Fruit fly (Drosophila melanogaster): ENCODE results near the gene CG45122.

Gene CG45122

DNA sequence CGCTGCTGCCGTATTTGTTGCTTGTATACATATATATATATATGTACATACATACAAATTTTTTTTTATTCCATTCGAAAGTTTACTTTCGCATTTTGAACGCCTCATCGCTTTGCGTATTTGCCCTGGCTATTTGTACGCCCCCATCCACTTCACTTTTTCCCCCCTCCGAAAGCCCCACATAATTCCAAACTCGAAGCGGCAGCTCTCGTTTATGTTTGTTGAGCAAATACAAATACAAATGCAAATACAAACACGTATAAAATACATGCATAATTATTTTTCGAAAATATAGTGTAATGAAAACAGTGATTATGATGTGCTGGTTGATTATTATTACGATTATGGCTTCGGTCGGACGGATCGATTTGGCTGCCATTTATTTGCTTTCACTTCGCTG is 24.1 kb downstream of the CG45122 start (continued):
- TF ChIP-seq unpg (GFP tag; optimal IDR thresholded peaks at IDR 0.05) (peak; percentile 93), trh (GFP tag; optimal IDR thresholded peaks at IDR 0.05) (peak; percentile 90), CG13894 (tag; optimal IDR thresholded peaks at IDR 0.05) (no peak), CG5245 (GFP tag; optimal IDR thresholded peaks at IDR 0.05) (peak; percentile 83), ap (GFP tag; IDR thresholded peaks at IDR 0.05) (no peak), CG17385 (GFP tag; optimal IDR thresholded peaks at IDR 0.05) (peak; percentile 67), CG15269 (tag; optimal IDR thresholded peaks at IDR 0.05) (no peak), sna (GFP tag; IDR thresholded peaks at IDR 0.05; ENCODE audit: partially characterized antibody) (no peak), gsb-n (tag; optimal IDR thresholded peaks at IDR 0.05) (peak; percentile 97), CG42726 (GFP tag; IDR thresholded peaks at IDR 0.05; ENCODE audit: partially characterized antibody) (no peak), wdn (GFP tag; IDR thresholded peaks at IDR 0.05) (no peak), Aef1 (GFP tag; IDR thresholded peaks at IDR 0.05) (peak; percentile 17; the same call in 1 of the 3 replicates), CG11456 (GFP tag; IDR thresholded peaks at IDR 0.05) (no peak; the same call in 2 of the 3 replicates), CG18476 (GFP tag; optimal IDR thresholded peaks at IDR 0.05) (peak; percentile 76), dati (GFP tag; IDR thresholded peaks at IDR 0.05) (no peak), CG9437 (GFP tag; optimal IDR thresholded peaks at IDR 0.05) (peak; percentile 27), exex (tag; optimal IDR thresholded peaks at IDR 0.05) (peak; percentile 80), ssp (GFP tag; IDR thresholded peaks at IDR 0.05) (peak; percentile 35; the same call in 1 of the 2 replicates), gem (tag; optimal IDR thresholded peaks at IDR 0.05) (peak; percentile 93), dpn (GFP tag; optimal IDR thresholded peaks at IDR 0.05) (peak; percentile 62 to 65), Tbp (GFP tag; optimal IDR thresholded peaks at IDR 0.05) (no peak), CG2712 (tag; optimal IDR thresholded peaks at IDR 0.05) (peak; percentile 88), lmd (GFP tag; IDR thresholded peaks at IDR 0.05) (peak; percentile 44), B-H2 (GFP tag; optimal IDR thresholded peaks at IDR 0.05) (no peak), Sry-β (GFP tag; optimal IDR thresholded peaks at IDR 0.05) (peak; percentile 80), CG43689 (GFP tag; IDR thresholded peaks at IDR 0.05) (no peak), Optix (GFP tag; IDR thresholded peaks at IDR 0.05) (peak; percentile 42; the same call in 1 of the 3 replicates), Pdp1 (GFP tag; optimal IDR thresholded peaks at IDR 0.05) (peak; percentile 52 to 71), Ets65A (GFP tag) (no peak), psq (GFP tag; optimal IDR thresholded peaks at IDR 0.05) (peak; percentile 66), Ets97D (GFP tag; optimal IDR thresholded peaks at IDR 0.05) (peak; percentile 27), zen2 (GFP tag; IDR thresholded peaks at IDR 0.05; ENCODE audit: partially characterized antibody) (no peak), CG12236 (GFP tag; optimal IDR thresholded peaks at IDR 0.05) (peak; percentile 87), CG10321 (GFP tag; IDR thresholded peaks at IDR 0.05) (0 out of 2 replicates have a peak, but pooled peaks have one; percentile 28), shn (GFP tag; optimal IDR thresholded peaks at IDR 0.05) (peak; percentile 14), CG16813 (GFP tag; IDR thresholded peaks at IDR 0.05; ENCODE audit: partially characterized antibody) (no peak), ems (GFP tag; optimal IDR thresholded peaks at IDR 0.05) (peak; percentile 67), CG12104 (GFP tag; optimal IDR thresholded peaks at IDR 0.05) (peak; percentile 97), CG10543 (GFP tag; optimal IDR thresholded peaks at IDR 0.05) (peak; percentile 65), tin (GFP tag; optimal IDR thresholded peaks at IDR 0.05) (peak; percentile 51), pnt (GFP tag; optimal IDR thresholded peaks at IDR 0.05) (peak; percentile 71), Opbp (GFP tag; IDR thresholded peaks at IDR 0.05; ENCODE audit: partially characterized antibody) (no peak), CG14050 (GFP tag; IDR thresholded peaks at IDR 0.05) (peak; percentile 37; the same call in 1 of the 3 replicates), Bteb2 (GFP tag; optimal IDR thresholded peaks at IDR 0.05) (peak; percentile 45), CG31441 (GFP tag; IDR thresholded peaks at IDR 0.05) (peak; percentile 92), Hr51 (GFP tag; optimal IDR thresholded peaks at IDR 0.05) (peak; percentile 37 to 81), MTF-1 (GFP tag; optimal IDR thresholded peaks at IDR 0.05; ENCODE audit: borderline replicate concordance) (peak; percentile 92), sens (GFP tag) (peak; percentile 98), CG16779 (GFP tag; IDR thresholded peaks at IDR 0.05) (no peak), CG14667 (GFP tag; IDR thresholded peaks at IDR 0.05) (no peak), Six4 (GFP tag; optimal IDR thresholded peaks at IDR 0.05) (peak; percentile 87)
